Fruit fly (Drosophila melanogaster) whole organism, embryonic: Measurements from ENCODE around the gene CG44838.

Experiments
- ATbp ChIP-seq: fragments of 200-800 bp; sonication (Bioruptor generic); optimal IDR thresholded peaks from 2 replicates; lab custom pipeline; 2017; ENCODE audit warnings: missing biosample characterization, mild to moderate bottlenecking, missing genetic modification characterization, missing genetic modification reagents
- Bdp1 ChIP-seq: fragments of 200-800 bp; sonication (Bioruptor generic); optimal IDR thresholded peaks from 3 replicates; lab custom pipeline; 2016; ENCODE audit warnings: missing biosample characterization, missing genetic modification characterization
- BtbVII ChIP-seq: fragments of 200-800 bp; sonication (Bioruptor generic); optimal IDR thresholded peaks from 3 replicates; lab custom pipeline; 2017; ENCODE audit warnings: missing biosample characterization, mild to moderate bottlenecking, missing genetic modification characterization
- CG10147 ChIP-seq: fragments of 200-800 bp; sonication (Bioruptor generic); optimal IDR thresholded peaks from 2 replicates; lab custom pipeline; 2019; ENCODE audit warnings: missing biosample characterization, mild to moderate bottlenecking, missing genetic modification characterization, moderate library complexity
- CG1233 ChIP-seq: fragments of 200-800 bp; sonication (Bioruptor generic); optimal IDR thresholded peaks from 4 replicates; lab custom pipeline; 2018; ENCODE audit warnings: missing biosample characterization, mild to moderate bottlenecking, missing genetic modification characterization
- CG13624 ChIP-seq: fragments of 200-800 bp; sonication (Bioruptor generic); optimal IDR thresholded peaks from 2 replicates; lab custom pipeline; 2016; ENCODE audit warnings: missing biosample characterization, missing genetic modification characterization
- CG17829 ChIP-seq: fragments of 200-800 bp; optimal IDR thresholded peaks from 2 replicates; lab custom pipeline; 2019; ENCODE audit warnings: missing biosample characterization, mild to moderate bottlenecking, missing genetic modification characterization, moderate library complexity
- CG18599 ChIP-seq: fragments of 200-800 bp; sonication (Bioruptor generic); optimal IDR thresholded peaks from 3 replicates; lab custom pipeline; 2017; ENCODE audit warnings: missing biosample characterization, missing genetic modification characterization, mild to moderate bottlenecking, moderate library complexity, missing genetic modification reagents
- CG2678 ChIP-seq: fragments of 200-800 bp; sonication (Bioruptor generic); optimal IDR thresholded peaks from 3 replicates; lab custom pipeline; 2019; ENCODE audit warnings: missing biosample characterization, mild to moderate bottlenecking, missing genetic modification characterization, moderate library complexity
- CG3065 ChIP-seq: fragments of 200-800 bp; sonication (Bioruptor generic); optimal IDR thresholded peaks from 2 replicates; lab custom pipeline; 2016; ENCODE audit warnings: missing biosample characterization, missing genetic modification characterization
- CG3281 ChIP-seq: fragments of 200-800 bp; sonication (Bioruptor generic); optimal IDR thresholded peaks from 3 replicates; lab custom pipeline; 2017; ENCODE audit warnings: missing biosample characterization, mild to moderate bottlenecking, missing genetic modification characterization
- CG34422 ChIP-seq: fragments of 200-800 bp; sonication (Bioruptor generic); IDR thresholded peaks from 3 replicates; pipeline ENCODE4 v1.3.6; 2022; ENCODE audit warnings: missing biosample characterization, missing genetic modification characterization
- CG43689 ChIP-seq: fragments of 200-800 bp; sonication (Bioruptor generic); IDR thresholded peaks from 2 replicates; pipeline ENCODE4 v1.3.6; 2022; ENCODE audit warnings: missing biosample characterization, missing genetic modification characterization
- CG4424 ChIP-seq: fragments of 200-800 bp; sonication (Bioruptor generic); optimal IDR thresholded peaks from 3 replicates; lab custom pipeline; 2016; ENCODE audit warnings: missing biosample characterization, missing genetic modification characterization
- CG6854 ChIP-seq: fragments of 200-800 bp; sonication (Bioruptor generic); optimal IDR thresholded peaks from 3 replicates; lab custom pipeline; 2017; ENCODE audit warnings: missing biosample characterization, mild to moderate bottlenecking, missing genetic modification characterization
- CG7839 ChIP-seq: fragments of 200-800 bp; sonication (Bioruptor generic); optimal IDR thresholded peaks from 3 replicates; lab custom pipeline; 2018; ENCODE audit warnings: missing biosample characterization, mild to moderate bottlenecking, missing genetic modification characterization, moderate library complexity
- Deaf1 ChIP-seq: fragments of 200-800 bp; optimal IDR thresholded peaks from 3 replicates; lab custom pipeline; 2019; ENCODE audit warnings: missing biosample characterization, mild to moderate bottlenecking, missing genetic modification characterization, moderate library complexity
- Fer1 ChIP-seq: fragments of 200-800 bp; sonication (Bioruptor generic); optimal IDR thresholded peaks from 2 replicates; lab custom pipeline; 2017; ENCODE audit warnings: missing biosample characterization, mild to moderate bottlenecking, missing genetic modification characterization
- HLH3B ChIP-seq: fragments of 200-800 bp; sonication (Bioruptor generic); IDR thresholded peaks from 2 replicates; pipeline ENCODE4 v1.3.6; 2022; ENCODE audit warnings: missing biosample characterization, missing genetic modification characterization
- Hr78 ChIP-seq, 2 experiments: fragments of 200-800 bp in 1 of 2; fragments of >200 bp in 1 of 2; sonication (Bioruptor generic) in 1 of 2; optimal IDR thresholded peaks; 2 replicates each; lab custom pipeline; 2017 to 2019; ENCODE audit warnings: missing biosample characterization in 2 of 2, missing genetic modification characterization in 2 of 2, mild to moderate bottlenecking in 1 of 2, moderate library complexity in 1 of 2
- Meics ChIP-seq: fragments of 200-800 bp; sonication (Bioruptor generic); optimal IDR thresholded peaks from 2 replicates; lab custom pipeline; 2017; ENCODE audit warnings: missing biosample characterization, mild to moderate bottlenecking, missing genetic modification characterization
- Pdp1 ChIP-seq, 2 experiments: fragments of 200-800 bp; sonication (Bioruptor generic); optimal IDR thresholded peaks; 3 replicates each; lab custom pipeline; 2016; ENCODE audit warnings: missing biosample characterization in 2 of 2, missing genetic modification characterization in 2 of 2, mild to moderate bottlenecking in 1 of 2, moderate library complexity in 1 of 2
- Ravus ChIP-seq: fragments of 200-800 bp; sonication (Bioruptor generic); IDR thresholded peaks from 2 replicates; pipeline ENCODE4 v1.3.6; 2022; ENCODE audit warnings: missing biosample characterization, missing genetic modification characterization
- Sox102F ChIP-seq: fragments of 200-800 bp; sonication (Bioruptor generic); optimal IDR thresholded peaks from 2 replicates; lab custom pipeline; 2018; ENCODE audit warnings: missing biosample characterization, mild to moderate bottlenecking, missing genetic modification characterization, moderate library complexity
- Trl ChIP-seq, 3 experiments: fragments of >200 bp in 2 of 3; fragments of 200-800 bp in 1 of 3; sonication (Bioruptor generic) in 1 of 3; optimal IDR thresholded peaks; 2 replicates in 1 of 3; 3 replicates in 2 of 3; lab custom pipeline; 2016 to 2017; ENCODE audit warnings: missing biosample characterization in 1 of 3, missing genetic modification characterization in 1 of 3
- bab2 ChIP-seq: fragments of 200-800 bp; sonication (Bioruptor generic); optimal IDR thresholded peaks from 2 replicates; lab custom pipeline; 2016; ENCODE audit warnings: missing biosample characterization, missing genetic modification characterization
- bcd ChIP-seq: fragments of 200-800 bp; sonication (Bioruptor generic); optimal IDR thresholded peaks from 2 replicates; lab custom pipeline; 2017; ENCODE audit warnings: missing biosample characterization, mild to moderate bottlenecking, missing genetic modification characterization
- corto ChIP-seq: fragments of 200-800 bp; sonication (Bioruptor generic); optimal IDR thresholded peaks from 2 replicates; lab custom pipeline; 2016; ENCODE audit warnings: missing biosample characterization, mild to moderate bottlenecking, missing genetic modification characterization, moderate library complexity
- cwo ChIP-seq: fragments of 200-800 bp; sonication (Bioruptor generic); optimal IDR thresholded peaks from 3 replicates; lab custom pipeline; 2017; ENCODE audit warnings: missing biosample characterization, missing genetic modification characterization, mild to moderate bottlenecking, moderate library complexity, missing genetic modification reagents
- fd96Cb ChIP-seq: fragments of 200-800 bp; sonication (Bioruptor generic); optimal IDR thresholded peaks from 2 replicates; lab custom pipeline; 2018; ENCODE audit warnings: missing biosample characterization, mild to moderate bottlenecking, missing genetic modification characterization, moderate library complexity
- kah ChIP-seq: fragments of 200-800 bp; sonication (Bioruptor generic); optimal IDR thresholded peaks from 2 replicates; lab custom pipeline; 2018; ENCODE audit warnings: missing biosample characterization, mild to moderate bottlenecking, missing genetic modification characterization
- luna ChIP-seq: fragments of 200-800 bp; sonication (Bioruptor generic); optimal IDR thresholded peaks from 2 replicates; lab custom pipeline; 2016; ENCODE audit warnings: missing biosample characterization, missing genetic modification characterization
- mam ChIP-seq: fragments of 200-800 bp; sonication (Bioruptor generic); optimal IDR thresholded peaks from 3 replicates; lab custom pipeline; 2016; ENCODE audit warnings: missing biosample characterization, missing genetic modification characterization
- nmo ChIP-seq: fragments of 200-800 bp; sonication (Bioruptor generic); optimal IDR thresholded peaks from 2 replicates; lab custom pipeline; 2018; ENCODE audit warnings: missing biosample characterization, mild to moderate bottlenecking, missing genetic modification characterization, moderate library complexity
- phol ChIP-seq: fragments of 200-800 bp; sonication (Bioruptor generic); optimal IDR thresholded peaks from 3 replicates; lab custom pipeline; 2018; ENCODE audit warnings: missing biosample characterization, mild to moderate bottlenecking, missing genetic modification characterization, moderate library complexity
- prd ChIP-seq, 3 experiments: fragments of >200 bp in 2 of 3; fragments of 200-800 bp in 1 of 3; sonication (Bioruptor generic) in 1 of 3; optimal IDR thresholded peaks in 2 of 3; IDR thresholded peaks in 1 of 3; 2 replicates in 2 of 3; 3 replicates in 1 of 3; pipeline versions ENCODE4 v1.3.6 to Lab custom; 2017 to 2022; ENCODE audit warnings: missing biosample characterization in 1 of 3, missing genetic modification characterization in 1 of 3
- scrt ChIP-seq: fragments of 200-800 bp; sonication (Bioruptor generic); optimal IDR thresholded peaks from 2 replicates; lab custom pipeline; 2018; ENCODE audit warnings: missing biosample characterization, mild to moderate bottlenecking, missing genetic modification characterization, moderate library complexity
- sd ChIP-seq: fragments of 200-800 bp; sonication (Bioruptor generic); optimal IDR thresholded peaks from 3 replicates; lab custom pipeline; 2018; ENCODE audit warnings: missing biosample characterization, mild to moderate bottlenecking, missing genetic modification characterization, moderate library complexity
- sr ChIP-seq: fragments of 200-800 bp; sonication (Bioruptor generic); IDR thresholded peaks from 3 replicates; pipeline ENCODE4 v1.3.6; 2022; ENCODE audit warnings: missing biosample characterization, missing genetic modification characterization
- tin ChIP-seq: fragments of 200-800 bp; sonication (Bioruptor generic); optimal IDR thresholded peaks from 3 replicates; lab custom pipeline; 2016; ENCODE audit warnings: missing biosample characterization, missing genetic modification characterization
- toy ChIP-seq: fragments of 200-800 bp; sonication (Bioruptor generic); IDR thresholded peaks from 2 replicates; pipeline ENCODE4 v1.3.6; 2022; ENCODE audit warnings: missing biosample characterization, missing genetic modification characterization
- twi ChIP-seq: fragments of 200-800 bp; optimal IDR thresholded peaks from 2 replicates; lab custom pipeline; 2019; ENCODE audit warnings: missing biosample characterization, mild to moderate bottlenecking, missing genetic modification characterization, moderate library complexity
- vvl ChIP-seq: fragments of 200-800 bp; sonication (Bioruptor generic); IDR thresholded peaks from 2 replicates; pipeline ENCODE4 v1.3.6; 2022; ENCODE audit warnings: missing biosample characterization, missing genetic modification characterization
- zen ChIP-seq: fragments of 200-800 bp; sonication (Bioruptor generic); optimal IDR thresholded peaks from 3 replicates; lab custom pipeline; 2018; ENCODE audit warnings: missing biosample characterization, mild to moderate bottlenecking, missing genetic modification characterization, moderate library complexity
- zf30C ChIP-seq: fragments of 200-800 bp; sonication (Bioruptor generic); optimal IDR thresholded peaks from 3 replicates; lab custom pipeline; 2018; ENCODE audit warnings: missing biosample characterization, mild to moderate bottlenecking, missing genetic modification characterization
- zfh1 ChIP-seq: fragments of 200-800 bp; sonication (Bioruptor generic); IDR thresholded peaks from 3 replicates; pipeline ENCODE4 v1.3.6; 2022; ENCODE audit warnings: missing biosample characterization, missing genetic modification characterization

CG44838 gene

DNA sequence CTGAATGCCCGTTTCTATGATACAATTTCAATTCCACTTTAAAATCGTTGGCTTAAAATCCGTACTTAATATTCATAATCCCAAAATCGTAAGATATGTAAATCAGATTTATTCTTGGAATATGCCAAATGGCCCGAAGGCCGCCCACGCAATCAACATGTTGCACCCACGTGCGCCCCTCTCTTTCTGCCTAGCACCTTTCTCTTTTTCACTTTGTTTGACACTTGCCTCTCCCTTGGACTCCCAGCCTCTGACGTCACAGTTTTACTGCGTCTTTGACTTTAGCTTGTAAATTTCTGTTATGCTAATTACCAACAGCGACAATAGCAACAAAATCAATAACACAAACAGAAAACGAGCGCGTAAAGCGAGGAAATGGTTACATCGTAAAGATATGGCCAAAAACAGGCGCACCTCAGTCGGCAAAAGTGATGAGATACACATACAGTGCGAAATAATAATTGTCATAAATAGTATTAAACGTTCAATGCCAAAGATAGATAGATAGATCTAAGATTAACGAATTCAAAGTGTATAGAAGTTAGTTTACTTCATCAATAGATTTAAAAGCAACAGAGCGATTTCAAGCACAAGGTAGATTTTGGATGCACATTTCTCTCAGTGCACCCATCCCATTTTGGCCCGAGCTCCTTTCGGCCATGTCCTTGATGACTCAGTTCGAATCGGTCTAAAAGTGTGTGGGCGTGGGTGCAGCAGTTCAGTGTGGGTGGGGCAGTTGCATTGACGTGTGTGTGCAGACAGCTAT lies 42.9 kb downstream of the CG44838 start:
- TF ChIP-seq vvl (GFP tag; lab: Robert Waterston, UW) (peak; percentile 7; the same call in 1 of the 2 replicates), CG13624 (GFP tag; lab: Kevin White, UChicago) (peak; percentile 2), CG34422 (GFP tag; lab: Robert Waterston, UW) (peak; percentile 41; the same call in 1 of the 3 replicates), sr (GFP tag; lab: Robert Waterston, UW) (peak; percentile 98), twi (tag; lab: Kevin White, UChicago) (peak; percentile 30), Bdp1 (no peak), HLH3B (GFP tag; lab: Robert Waterston, UW) (0 out of 2 replicates have a peak, but pooled peaks have one; percentile 18), scrt (GFP tag; lab: Kevin White, UChicago) (peak; percentile 58), mam (GFP tag; lab: Kevin White, UChicago) (no peak), Meics (GFP tag; lab: Kevin White, UChicago) (peak; percentile 34), CG3065 (GFP tag; lab: Kevin White, UChicago) (no peak), phol (tag; lab: Kevin White, UChicago) (peak; percentile 15), nmo (GFP tag; lab: Kevin White, UChicago) (peak; percentile 23), CG18599 (peak; percentile 22), CG17829 (tag; lab: Kevin White, UChicago) (peak; percentile 10), bcd (GFP tag; lab: Kevin White, UChicago) (peak; percentile 8), bab2 (peak; percentile 10), CG3281 (peak; percentile 19), luna (GFP tag; lab: Kevin White, UChicago) (no peak), zf30C (GFP tag; lab: Kevin White, UChicago) (peak; percentile 20), sd (tag; lab: Kevin White, UChicago) (no peak), zen (peak; percentile 29), CG1233 (GFP tag; lab: Kevin White, UChicago) (peak; percentile 30), toy (GFP tag; lab: Robert Waterston, UW) (no peak), CG2678 (tag; lab: Kevin White, UChicago) (peak; percentile 37), CG7839 (tag; lab: Kevin White, UChicago) (peak; percentile 12), Trl (optimal IDR thresholded peaks at IDR 0.05; lab: Kevin White, UChicago) (peak in 1 of 2 experiments; percentile 8), Trl (GFP tag; optimal IDR thresholded peaks at IDR 0.05; lab: Kevin White, UChicago) (no peak), Deaf1 (tag; lab: Kevin White, UChicago) (peak; percentile 3), ATbp (GFP tag; lab: Kevin White, UChicago) (no peak), Ravus (GFP tag; lab: Robert Waterston, UW) (no peak), kah (GFP tag; lab: Kevin White, UChicago) (peak; percentile 46), Pdp1 (GFP tag; optimal IDR thresholded peaks at IDR 0.05; lab: Kevin White, UChicago) (peak in 1 of 2 experiments; percentile 32), cwo (GFP tag; lab: Kevin White, UChicago) (peak; percentile 40), corto (GFP tag; lab: Kevin White, UChicago) (no peak), Fer1 (GFP tag; lab: Kevin White, UChicago) (peak; percentile 1), Hr78 (GFP tag; optimal IDR thresholded peaks at IDR 0.05; lab: Kevin White, UChicago) (no peak), CG4424 (peak; percentile 16), BtbVII (peak; percentile 31), CG6854 (GFP tag; lab: Kevin White, UChicago) (peak; percentile 31), CG43689 (GFP tag; lab: Robert Waterston, UW) (no peak), Sox102F (GFP tag; lab: Kevin White, UChicago) (peak; percentile 17), prd (optimal IDR thresholded peaks at IDR 0.05; lab: Kevin White, UChicago) (no peak), prd (GFP tag; IDR thresholded peaks at IDR 0.05; lab: Robert Waterston, UW) (peak; percentile 49; the same call in 1 of the 3 replicates), fd96Cb (tag; lab: Kevin White, UChicago) (peak; percentile 1), tin (GFP tag; lab: Kevin White, UChicago) (peak; percentile 11), CG10147 (GFP tag; lab: Kevin White, UChicago) (no peak), zfh1 (GFP tag; lab: Robert Waterston, UW) (0 out of 3 replicates have a peak, but pooled peaks have one; percentile 16)
